Fruit fly (Drosophila melanogaster) whole organism, embryonic: ENCODE data around the gene CG33341.
A peak's percentile ranks its signal among the peaks of the same experiment; 100 is the strongest.

Experiments
- Bgb ChIP-seq: fragments of 200-800 bp; sonication (Bioruptor generic); IDR thresholded peaks from 2 replicates; pipeline ENCODE4 v1.3.6; 2022; ENCODE audit warnings: missing biosample characterization, missing genetic modification characterization; ENCODE audit not compliant: partially characterized antibody
- CG10565 ChIP-seq: fragments of 200-800 bp; sonication (Bioruptor generic); optimal IDR thresholded peaks from 3 replicates; lab custom pipeline; 2016; ENCODE audit warnings: missing biosample characterization, mild to moderate bottlenecking, missing genetic modification characterization
- CG12236 ChIP-seq: fragments of 200-800 bp; sonication (Bioruptor generic); optimal IDR thresholded peaks from 2 replicates; lab custom pipeline; 2016; ENCODE audit warnings: missing biosample characterization, missing genetic modification characterization
- CG1233 ChIP-seq: fragments of 200-800 bp; sonication (Bioruptor generic); optimal IDR thresholded peaks from 4 replicates; lab custom pipeline; 2018; ENCODE audit warnings: missing biosample characterization, mild to moderate bottlenecking, missing genetic modification characterization
- CG12659 ChIP-seq: fragments of 200-800 bp; sonication (Bioruptor generic); optimal IDR thresholded peaks from 3 replicates; lab custom pipeline; 2017; ENCODE audit warnings: mild to moderate bottlenecking, missing biosample characterization, missing genetic modification reagents, missing genetic modification characterization
- CG12744 ChIP-seq: fragments of 200-800 bp; sonication (Bioruptor generic); optimal IDR thresholded peaks from 2 replicates; lab custom pipeline; 2016; ENCODE audit warnings: missing biosample characterization, missing genetic modification characterization
- CG12942 ChIP-seq: fragments of 200-800 bp; sonication (Bioruptor generic); optimal IDR thresholded peaks from 3 replicates; lab custom pipeline; 2016; ENCODE audit warnings: missing biosample characterization, missing genetic modification characterization
- CG13123 ChIP-seq: fragments of 200-800 bp; sonication (Bioruptor generic); optimal IDR thresholded peaks from 2 replicates; lab custom pipeline; 2016; ENCODE audit warnings: missing biosample characterization, missing genetic modification characterization
- CG13775 ChIP-seq: fragments of 200-800 bp; sonication (Bioruptor generic); optimal IDR thresholded peaks from 3 replicates; lab custom pipeline; 2017; ENCODE audit warnings: missing biosample characterization, mild to moderate bottlenecking, missing genetic modification characterization
- CG14050 ChIP-seq: fragments of 200-800 bp; sonication (Bioruptor generic); IDR thresholded peaks from 3 replicates; pipeline ENCODE4 v1.3.6; 2022; ENCODE audit warnings: missing biosample characterization, missing genetic modification characterization
- CG15514 ChIP-seq: fragments of 200-800 bp; sonication (Bioruptor generic); optimal IDR thresholded peaks from 3 replicates; lab custom pipeline; 2017; ENCODE audit warnings: missing biosample characterization, missing genetic modification characterization, mild to moderate bottlenecking, moderate library complexity, missing genetic modification reagents
- CG18262 ChIP-seq: fragments of 200-800 bp; optimal IDR thresholded peaks from 3 replicates; lab custom pipeline; 2019; ENCODE audit warnings: missing biosample characterization, mild to moderate bottlenecking, missing genetic modification characterization, moderate library complexity
- CG2116 ChIP-seq: fragments of 200-800 bp; sonication (Bioruptor generic); optimal IDR thresholded peaks from 3 replicates; lab custom pipeline; 2018; ENCODE audit warnings: missing biosample characterization, mild to moderate bottlenecking, missing genetic modification characterization
- CG2120 ChIP-seq: fragments of 200-800 bp; sonication (Bioruptor generic); optimal IDR thresholded peaks from 3 replicates; lab custom pipeline; 2016; ENCODE audit warnings: missing biosample characterization, missing genetic modification characterization
- CG2202 ChIP-seq: fragments of 200-800 bp; sonication (Bioruptor generic); optimal IDR thresholded peaks from 2 replicates; lab custom pipeline; 2018; ENCODE audit warnings: missing biosample characterization, mild to moderate bottlenecking, missing genetic modification characterization
- CG33213 ChIP-seq: fragments of 200-800 bp; sonication (Bioruptor generic); optimal IDR thresholded peaks from 3 replicates; lab custom pipeline; 2016; ENCODE audit warnings: missing biosample characterization, missing genetic modification characterization
- CG33557 ChIP-seq: fragments of 200-800 bp; sonication (Bioruptor generic); optimal IDR thresholded peaks from 2 replicates; lab custom pipeline; 2019; ENCODE audit warnings: missing biosample characterization, mild to moderate bottlenecking, missing genetic modification characterization, moderate library complexity
- CG4360 ChIP-seq: fragments of 200-800 bp; sonication (Bioruptor generic); IDR thresholded peaks from 2 replicates; pipeline ENCODE4 v1.3.6; 2022; ENCODE audit warnings: missing biosample characterization, missing genetic modification characterization
- CG4617 ChIP-seq: fragments of 200-800 bp; sonication (Bioruptor generic); optimal IDR thresholded peaks from 3 replicates; lab custom pipeline; 2016; ENCODE audit warnings: missing biosample characterization, missing genetic modification characterization, borderline replicate concordance
- CG6813 ChIP-seq: fragments of 200-800 bp; sonication (Bioruptor generic); optimal IDR thresholded peaks from 2 replicates; lab custom pipeline; 2017; ENCODE audit warnings: missing biosample characterization, missing genetic modification characterization, mild to moderate bottlenecking, moderate library complexity, missing genetic modification reagents
- CG7745 ChIP-seq: fragments of 200-800 bp; sonication (Bioruptor generic); optimal IDR thresholded peaks from 2 replicates; lab custom pipeline; 2018; ENCODE audit warnings: missing biosample characterization, mild to moderate bottlenecking, missing genetic modification characterization, moderate library complexity
- CG7839 ChIP-seq: fragments of 200-800 bp; sonication (Bioruptor generic); optimal IDR thresholded peaks from 3 replicates; lab custom pipeline; 2018; ENCODE audit warnings: missing biosample characterization, mild to moderate bottlenecking, missing genetic modification characterization, moderate library complexity
- CG9215 ChIP-seq: fragments of 200-800 bp; sonication (Bioruptor generic); IDR thresholded peaks from 2 replicates; pipeline ENCODE4 v1.3.6; 2022; ENCODE audit warnings: missing biosample characterization, missing genetic modification characterization
- Chrac-16 ChIP-seq: fragments of 200-800 bp; sonication (Bioruptor generic); optimal IDR thresholded peaks from 3 replicates; lab custom pipeline; 2016; ENCODE audit warnings: missing biosample characterization, missing genetic modification characterization
- Deaf1 ChIP-seq: fragments of 200-800 bp; optimal IDR thresholded peaks from 3 replicates; lab custom pipeline; 2019; ENCODE audit warnings: missing biosample characterization, mild to moderate bottlenecking, missing genetic modification characterization, moderate library complexity
- Dfd ChIP-seq, 2 experiments: fragments of >200 bp; optimal IDR thresholded peaks; 2 replicates each; lab custom pipeline; 2017; ENCODE audit warnings: missing biosample characterization in 2 of 2, missing genetic modification characterization in 2 of 2
- Dll ChIP-seq: fragments of 200-800 bp; sonication (Bioruptor generic); IDR thresholded peaks from 4 replicates; pipeline ENCODE4 v1.3.6; 2022; ENCODE audit warnings: missing biosample characterization, missing genetic modification characterization; ENCODE audit not compliant: partially characterized antibody
- HLH54F ChIP-seq: fragments of 200-800 bp; sonication (Bioruptor generic); optimal IDR thresholded peaks from 3 replicates; lab custom pipeline; 2016; ENCODE audit warnings: missing biosample characterization, missing genetic modification characterization
- HmgD ChIP-seq: fragments of 200-800 bp; sonication (Bioruptor generic); optimal IDR thresholded peaks from 3 replicates; lab custom pipeline; 2016; ENCODE audit warnings: missing biosample characterization, missing genetic modification characterization
- Hr3 ChIP-seq: fragments of 200-800 bp; sonication (Bioruptor generic); optimal IDR thresholded peaks from 3 replicates; lab custom pipeline; 2016; ENCODE audit warnings: missing biosample characterization, missing genetic modification characterization
- Hr51 ChIP-seq, 2 experiments: fragments of 200-800 bp; sonication (Bioruptor generic); optimal IDR thresholded peaks; 2 replicates in 1 of 2; 3 replicates in 1 of 2; lab custom pipeline; 2016 to 2018; ENCODE audit warnings: missing biosample characterization in 2 of 2, missing genetic modification characterization in 2 of 2, mild to moderate bottlenecking in 1 of 2, moderate library complexity in 1 of 2
- MESR4 ChIP-seq: fragments of 200-800 bp; sonication (Bioruptor generic); optimal IDR thresholded peaks from 2 replicates; lab custom pipeline; 2018; ENCODE audit warnings: missing biosample characterization, mild to moderate bottlenecking, missing genetic modification characterization, moderate library complexity
- Mad ChIP-seq: fragments of 200-800 bp; sonication (Bioruptor generic); optimal IDR thresholded peaks from 2 replicates; lab custom pipeline; 2016; ENCODE audit warnings: missing biosample characterization, missing genetic modification characterization
- Oli ChIP-seq: fragments of 200-800 bp; sonication (Bioruptor generic); optimal IDR thresholded peaks from 2 replicates; lab custom pipeline; 2018; ENCODE audit warnings: missing biosample characterization, mild to moderate bottlenecking, missing genetic modification characterization, moderate library complexity
- Sin3A ChIP-seq: fragments of >200 bp; optimal IDR thresholded peaks from 2 replicates; lab custom pipeline; 2018
- Stat92E ChIP-seq, 3 experiments: fragments of >200 bp in 2 of 3; fragments of 200-800 bp in 1 of 3; sonication (Bioruptor generic) in 1 of 3; optimal IDR thresholded peaks; 2 replicates each; lab custom pipeline; 2017 to 2019; ENCODE audit warnings: missing biosample characterization in 3 of 3, missing genetic modification characterization in 3 of 3, mild to moderate bottlenecking in 1 of 3, moderate library complexity in 1 of 3
- al ChIP-seq: fragments of 200-800 bp; sonication (Bioruptor generic); IDR thresholded peaks from 2 replicates; pipeline ENCODE4 v1.3.6; 2022; ENCODE audit warnings: missing biosample characterization, missing genetic modification characterization
- br ChIP-seq: fragments of >200 bp; optimal IDR thresholded peaks from 2 replicates; lab custom pipeline; 2017
- cas ChIP-seq: fragments of 200-800 bp; sonication (Bioruptor generic); IDR thresholded peaks from 2 replicates; pipeline ENCODE4 v1.3.6; 2022; ENCODE audit warnings: missing biosample characterization, missing genetic modification characterization
- dati ChIP-seq: fragments of 200-800 bp; sonication (Bioruptor generic); IDR thresholded peaks from 2 replicates; pipeline ENCODE4 v1.3.6; 2022; ENCODE audit warnings: missing biosample characterization, missing genetic modification characterization
- eve ChIP-seq, 2 experiments: fragments of >200 bp; optimal IDR thresholded peaks; 2 replicates each; lab custom pipeline; 2017; ENCODE audit warnings: missing biosample characterization in 2 of 2, missing genetic modification characterization in 2 of 2
- exex ChIP-seq: fragments of 200-800 bp; sonication (Bioruptor generic); optimal IDR thresholded peaks from 4 replicates; lab custom pipeline; 2018; ENCODE audit warnings: missing biosample characterization, mild to moderate bottlenecking, missing genetic modification characterization, moderate library complexity
- gt ChIP-seq: fragments of 200-800 bp; sonication (Bioruptor generic); IDR thresholded peaks from 2 replicates; pipeline ENCODE4 v1.3.6; 2022; ENCODE audit warnings: missing biosample characterization, missing genetic modification characterization
- klu ChIP-seq: fragments of 200-800 bp; sonication (Bioruptor generic); IDR thresholded peaks from 2 replicates; pipeline ENCODE4 v1.3.6; 2022; ENCODE audit warnings: missing biosample characterization, missing genetic modification characterization
- knrl ChIP-seq: fragments of 200-800 bp; sonication (Bioruptor generic); IDR thresholded peaks from 3 replicates; pipeline ENCODE4 v1.3.6; 2022; ENCODE audit warnings: missing biosample characterization, missing genetic modification characterization; ENCODE audit not compliant: partially characterized antibody
- nmo ChIP-seq: fragments of 200-800 bp; sonication (Bioruptor generic); optimal IDR thresholded peaks from 2 replicates; lab custom pipeline; 2018; ENCODE audit warnings: missing biosample characterization, mild to moderate bottlenecking, missing genetic modification characterization, moderate library complexity
- phol ChIP-seq: fragments of 200-800 bp; sonication (Bioruptor generic); optimal IDR thresholded peaks from 3 replicates; lab custom pipeline; 2018; ENCODE audit warnings: missing biosample characterization, mild to moderate bottlenecking, missing genetic modification characterization, moderate library complexity
- schlank ChIP-seq: fragments of 200-800 bp; sonication (Bioruptor generic); optimal IDR thresholded peaks from 2 replicates; lab custom pipeline; 2018; ENCODE audit warnings: missing biosample characterization, mild to moderate bottlenecking, missing genetic modification characterization
- sqz ChIP-seq: fragments of 200-800 bp; sonication (Bioruptor generic); optimal IDR thresholded peaks from 3 replicates; lab custom pipeline; 2018; ENCODE audit warnings: missing biosample characterization, mild to moderate bottlenecking, missing genetic modification characterization
- z ChIP-seq: fragments of 200-800 bp; sonication (Bioruptor generic); IDR thresholded peaks from 3 replicates; pipeline ENCODE4 v1.3.6; 2022; ENCODE audit warnings: missing biosample characterization, missing genetic modification characterization
- zen ChIP-seq: fragments of 200-800 bp; sonication (Bioruptor generic); optimal IDR thresholded peaks from 3 replicates; lab custom pipeline; 2018; ENCODE audit warnings: missing biosample characterization, mild to moderate bottlenecking, missing genetic modification characterization, moderate library complexity

Gene CG33341

DNA sequence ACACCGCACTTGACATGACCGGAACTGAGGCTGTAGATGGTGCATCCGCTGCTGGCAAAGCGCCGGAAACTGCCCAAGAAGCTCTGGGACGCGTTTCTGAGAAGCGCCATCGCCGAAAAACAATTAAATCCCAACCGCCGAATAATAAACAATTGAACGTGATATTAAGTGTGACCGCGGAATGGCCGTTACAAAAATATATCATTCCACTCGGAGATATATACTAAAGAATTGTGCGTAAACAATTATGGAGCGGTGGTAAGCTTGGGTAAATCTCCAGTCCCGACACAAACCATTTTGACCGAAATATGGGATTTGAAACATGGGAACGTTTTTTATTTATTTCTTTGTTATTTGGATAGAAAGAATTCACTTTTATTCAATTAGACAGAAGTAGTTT, 8.2 kb upstream of the CG33341 start, which contains the start of gene CG18528 (continued):
- TF ChIP-seq cas (GFP tag; lab: Robert Waterston, UW) (no peak), gt (GFP tag; lab: Robert Waterston, UW) (no peak), CG12942 (no peak), CG33557 (GFP tag; lab: Kevin White, UChicago) (no peak), knrl (peak; percentile 15; the same call in 1 of the 3 replicates), Hr51 (GFP tag; optimal IDR thresholded peaks at IDR 0.05; lab: Kevin White, UChicago) (no peak), CG33213 (GFP tag; lab: Kevin White, UChicago) (peak; percentile 66), Dfd (GFP tag; optimal IDR thresholded peaks at IDR 0.05; lab: Kevin White, UChicago) (no peak), CG6813 (GFP tag; lab: Kevin White, UChicago) (no peak), HLH54F (GFP tag; lab: Kevin White, UChicago) (no peak), CG9215 (no peak), exex (tag; lab: Kevin White, UChicago) (peak; percentile 6), CG15514 (GFP tag; lab: Kevin White, UChicago) (peak; percentile 51), CG10565 (GFP tag; lab: Kevin White, UChicago) (no peak), CG12236 (GFP tag; lab: Kevin White, UChicago) (peak; percentile 3), klu (no peak), Deaf1 (tag; lab: Kevin White, UChicago) (no peak), Sin3A (lab: Kevin White, UChicago) (peak; percentile 29), Bgb (no peak; the same call in 1 of the 2 replicates), MESR4 (GFP tag; lab: Kevin White, UChicago) (peak; percentile 17), CG12659 (GFP tag; lab: Kevin White, UChicago) (peak; percentile 39), sqz (GFP tag; lab: Kevin White, UChicago) (no peak), CG4360 (peak; percentile 12; the same call in 1 of the 2 replicates), al (GFP tag; lab: Robert Waterston, UW) (no peak), phol (peak; percentile 47), Oli (tag; lab: Kevin White, UChicago) (no peak), CG4617 (GFP tag; lab: Kevin White, UChicago) (peak; percentile 15), zen (peak; percentile 71), schlank (tag; lab: Kevin White, UChicago) (no peak), eve (GFP tag; optimal IDR thresholded peaks at IDR 0.05; lab: Kevin White, UChicago) (no peak), CG2202 (no peak), z (GFP tag; lab: Robert Waterston, UW) (no peak), Stat92E (GFP tag; optimal IDR thresholded peaks at IDR 0.05; lab: Kevin White, UChicago) (no peak), HmgD (GFP tag; lab: Kevin White, UChicago) (peak; percentile 50), Mad (no peak), CG12744 (GFP tag; lab: Kevin White, UChicago) (no peak), Hr3 (GFP tag; lab: Kevin White, UChicago) (no peak), CG2116 (peak; percentile 52), CG18262 (tag; lab: Kevin White, UChicago) (no peak), Chrac-16 (GFP tag; lab: Kevin White, UChicago) (no peak), nmo (GFP tag; lab: Kevin White, UChicago) (peak; percentile 43), CG13775 (GFP tag; lab: Kevin White, UChicago) (no peak), CG2120 (no peak), CG7745 (no peak), CG7839 (tag; lab: Kevin White, UChicago) (no peak), CG13123 (no peak), CG1233 (GFP tag; lab: Kevin White, UChicago) (no peak), br (no peak), CG14050 (GFP tag; lab: Robert Waterston, UW) (no peak), Dll (GFP tag; lab: Robert Waterston, UW) (peak; percentile 24; the same call in 1 of the 4 replicates), dati (GFP tag; lab: Robert Waterston, UW) (no peak)
